Fruit fly (Drosophila melanogaster): ENCODE measurements around the gene CG9921.

dm6 chrX:16330659-16331058 lies 2.7 kb downstream of the CG9921 start, which contains the start of gene CG9919:
- TF ChIP-seq ERR (GFP tag; optimal IDR thresholded peaks at IDR 0.05) = no peak
- no peak for TF ChIP-seq Hr3 (GFP tag; optimal IDR thresholded peaks at IDR 0.05)
- no peak for TF ChIP-seq mam (GFP tag; optimal IDR thresholded peaks at IDR 0.05)
- no peak for TF ChIP-seq h (optimal IDR thresholded peaks at IDR 0.05)
- TF ChIP-seq insv (GFP tag; optimal IDR thresholded peaks at IDR 0.05) = no peak
- TF ChIP-seq CG8924 (tag; optimal IDR thresholded peaks at IDR 0.05) = no peak
- no peak for TF ChIP-seq Gug (GFP tag; IDR thresholded peaks at IDR 0.05)
- no peak for TF ChIP-seq CG17912 (GFP tag; optimal IDR thresholded peaks at IDR 0.05)
